Comparison of ENCODE assay signal across 2 worm cellular contexts in genomic region chrV:8994272-8994671, ce11.
TF ChIP-seq lines count a peak whose summit lies in the region.

No protein-coding gene starts in this region.

TF ChIP-seq in whole organism, L1 larva, 84 proteins besides CTCF, POLR2A, EP300 and RAD21 (continued from another document):
- TF ChIP-seq lsy-2 (tag; optimal IDR thresholded peaks at IDR 0.05; lab: Kevin White, UChicago), result peak in 1 of 2 experiments; percentile 3
- TF ChIP-seq fkh-10 (GFP tag; optimal IDR thresholded peaks at IDR 0.05; lab: Kevin White, UChicago), result no peak
- TF ChIP-seq Y116A8C.19 (tag; optimal IDR thresholded peaks at IDR 0.05; lab: Kevin White, UChicago; ENCODE audit: borderline replicate concordance), result no peak
- TF ChIP-seq nhr-47 (tag; optimal IDR thresholded peaks at IDR 0.05; lab: Kevin White, UChicago), result no peak
- no peak for TF ChIP-seq unc-98 (GFP tag; IDR thresholded peaks at IDR 0.05; lab: Robert Waterston, UW)
- TF ChIP-seq swsn-7 (tag; optimal IDR thresholded peaks at IDR 0.05; lab: Kevin White, UChicago), result no peak
- peak; percentile 23 for TF ChIP-seq unc-130 (tag; optimal IDR thresholded peaks at IDR 0.05; lab: Kevin White, UChicago)
- TF ChIP-seq ceh-82 (tag; optimal IDR thresholded peaks at IDR 0.05; lab: Kevin White, UChicago), result no peak
- no peak for TF ChIP-seq hlh-17 (GFP tag; optimal IDR thresholded peaks at IDR 0.05; lab: Kevin White, UChicago; ENCODE audit: borderline replicate concordance)
- peak; percentile 30 for TF ChIP-seq nhr-71 (tag; optimal IDR thresholded peaks at IDR 0.05; lab: Kevin White, UChicago)
- TF ChIP-seq egl-13 (tag; optimal IDR thresholded peaks at IDR 0.05; lab: Kevin White, UChicago), result no peak
- TF ChIP-seq unc-86 (tag; optimal IDR thresholded peaks at IDR 0.05; lab: Kevin White, UChicago), result no peak
- TF ChIP-seq irx-1 (tag; optimal IDR thresholded peaks at IDR 0.05; lab: Kevin White, UChicago), result no peak
- TF ChIP-seq hlh-4 (tag; optimal IDR thresholded peaks at IDR 0.05; lab: Kevin White, UChicago), result no peak
- no peak for TF ChIP-seq rnt-1 (tag; optimal IDR thresholded peaks at IDR 0.05; lab: Kevin White, UChicago)
- TF ChIP-seq pqm-1 (tag; optimal IDR thresholded peaks at IDR 0.05; lab: Kevin White, UChicago), result no peak
- no peak for TF ChIP-seq mep-1 (tag; optimal IDR thresholded peaks at IDR 0.05; lab: Kevin White, UChicago)
- no peak for TF ChIP-seq nhr-12 (tag; optimal IDR thresholded peaks at IDR 0.05; lab: Kevin White, UChicago)
- TF ChIP-seq blmp-1 (tag; optimal IDR thresholded peaks at IDR 0.05; lab: Kevin White, UChicago), result peak; percentile 96
- no peak for TF ChIP-seq isw-1 (GFP tag; IDR thresholded peaks at IDR 0.05; lab: Robert Waterston, UW)
- TF ChIP-seq ztf-4 (tag; optimal IDR thresholded peaks at IDR 0.05; lab: Kevin White, UChicago), result no peak
- no peak for TF ChIP-seq zag-1 (tag; optimal IDR thresholded peaks at IDR 0.05; lab: Kevin White, UChicago)
- peak; percentile 11 for TF ChIP-seq nhr-19 (GFP tag; conservative IDR thresholded peaks at IDR 0.05; lab: Robert Waterston, UW)
- no peak for TF ChIP-seq sptf-1 (tag; optimal IDR thresholded peaks at IDR 0.05; lab: Kevin White, UChicago)
- no peak for TF ChIP-seq C34B4.2 (tag; optimal IDR thresholded peaks at IDR 0.05; lab: Kevin White, UChicago)
- no peak for TF ChIP-seq lin-13 (GFP tag; optimal IDR thresholded peaks at IDR 0.05; lab: Kevin White, UChicago)
- TF ChIP-seq alr-1 (tag; optimal IDR thresholded peaks at IDR 0.05; lab: Kevin White, UChicago; ENCODE audit: borderline replicate concordance), result no peak
- no peak for TF ChIP-seq hpl-2 (GFP tag; optimal IDR thresholded peaks at IDR 0.05; lab: Kevin White, UChicago)
- TF ChIP-seq zip-4 (GFP tag; optimal IDR thresholded peaks at IDR 0.05; lab: Kevin White, UChicago), result no peak
- no peak for TF ChIP-seq mab-9 (GFP tag; IDR thresholded peaks at IDR 0.05; lab: Robert Waterston, UW)
- TF ChIP-seq unc-62 (GFP tag; optimal IDR thresholded peaks at IDR 0.05; lab: Kevin White, UChicago), result no peak
- no peak for TF ChIP-seq aha-1 (tag; optimal IDR thresholded peaks at IDR 0.05; lab: Kevin White, UChicago)
- TF ChIP-seq lin-35 (GFP tag; optimal IDR thresholded peaks at IDR 0.05; lab: Kevin White, UChicago), result no peak
- TF ChIP-seq elt-3 (tag; optimal IDR thresholded peaks at IDR 0.05; lab: Kevin White, UChicago), result peak in 4 of 6 experiments; percentile 44 to 91 (median 86)
- TF ChIP-seq nhr-90 (tag; optimal IDR thresholded peaks at IDR 0.05; lab: Kevin White, UChicago; ENCODE audit: poor library complexity), result peak; percentile 35
- TF ChIP-seq nhr-76 (tag; optimal IDR thresholded peaks at IDR 0.05; lab: Kevin White, UChicago), result no peak
- TF ChIP-seq lin-14 (GFP tag; optimal IDR thresholded peaks at IDR 0.05; lab: Kevin White, UChicago), result peak; percentile 61
- no peak for TF ChIP-seq nhr-28 (tag; optimal IDR thresholded peaks at IDR 0.05; lab: Kevin White, UChicago)
- TF ChIP-seq lin-39 (tag; optimal IDR thresholded peaks at IDR 0.05; lab: Kevin White, UChicago), result no peak
- TF ChIP-seq fos-1 (tag; optimal IDR thresholded peaks at IDR 0.05; lab: Kevin White, UChicago), result no peak

TF ChIP-seq in whole organism, L2 larva, 48 proteins besides CTCF, POLR2A, EP300 and RAD21 (continued from another document):
- no peak for TF ChIP-seq skn-1 (tag; optimal IDR thresholded peaks at IDR 0.05; lab: Kevin White, UChicago)
